Fruit fly (Drosophila melanogaster): Measurements from ENCODE around the gene CG10616.
A peak's percentile ranks its signal among the peaks of the same experiment; 100 is the strongest.

Gene CG10616

DNA sequence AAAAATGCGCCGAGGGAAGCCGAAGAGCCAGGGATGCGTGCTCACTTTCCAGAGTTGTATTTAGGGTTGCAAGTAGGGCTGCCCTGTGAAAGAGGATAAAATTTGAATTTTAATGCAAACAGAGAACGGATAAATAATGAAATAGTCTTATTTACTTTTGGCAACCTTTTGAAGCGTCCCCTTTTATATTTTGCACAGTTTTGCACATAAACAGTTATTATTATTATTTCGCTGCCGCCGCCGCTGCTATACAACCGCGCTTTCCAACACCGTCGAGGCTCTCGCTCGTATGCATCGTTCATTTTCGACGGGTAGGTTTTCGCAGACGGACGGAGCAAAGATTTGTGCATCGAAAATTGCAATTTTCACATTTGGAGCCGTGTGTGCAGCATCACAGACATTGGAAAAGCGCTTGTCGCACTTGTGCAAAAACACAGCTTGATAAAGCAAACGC lies 43.3 kb downstream of the CG10616 start, which contains the start of the genes sti and tral (continued):
- TF ChIP-seq CG8290 (GFP tag; optimal IDR thresholded peaks at IDR 0.05) (peak; percentile 84), CG8290 (tag; optimal IDR thresholded peaks at IDR 0.05) (peak; percentile 54 to 75), pb (GFP tag; optimal IDR thresholded peaks at IDR 0.05) (peak; percentile 73), CG9437 (GFP tag; optimal IDR thresholded peaks at IDR 0.05) (peak; percentile 61), corto (GFP tag; optimal IDR thresholded peaks at IDR 0.05) (peak; percentile 81), CG4360 (GFP tag; IDR thresholded peaks at IDR 0.05) (peak; percentile 18; the same call in 1 of the 2 replicates), CG6689 (GFP tag; IDR thresholded peaks at IDR 0.05) (peak; percentile 87), CG9817 (tag; optimal IDR thresholded peaks at IDR 0.05) (peak; percentile 92), CG31224 (GFP tag; IDR thresholded peaks at IDR 0.05) (peak; percentile 83), CG14050 (GFP tag; IDR thresholded peaks at IDR 0.05) (peak; percentile 60; the same call in 2 of the 3 replicates), Spps (tag; optimal IDR thresholded peaks at IDR 0.05) (peak; percentile 70), Max (GFP tag; optimal IDR thresholded peaks at IDR 0.05) (peak; percentile 88), mld (GFP tag; IDR thresholded peaks at IDR 0.05; ENCODE audit: partially characterized antibody) (no peak), kni (GFP tag; optimal IDR thresholded peaks at IDR 0.05) (peak; percentile 83), HmgZ (tag; optimal IDR thresholded peaks at IDR 0.05) (peak; percentile 95), slbo (GFP tag; IDR thresholded peaks at IDR 0.05) (peak; percentile 94), sqz (GFP tag; optimal IDR thresholded peaks at IDR 0.05) (peak; percentile 79), YL-1 (GFP tag; optimal IDR thresholded peaks at IDR 0.05) (peak; percentile 95), CG18599 (GFP tag; optimal IDR thresholded peaks at IDR 0.05) (peak; percentile 93), Kr (GFP tag; optimal IDR thresholded peaks at IDR 0.05) (no peak), Antp (GFP tag; optimal IDR thresholded peaks at IDR 0.05) (peak; percentile 96), Dip2 (GFP tag; IDR thresholded peaks at IDR 0.05) (no peak), Dll (GFP tag; IDR thresholded peaks at IDR 0.05; ENCODE audit: partially characterized antibody) (peak; percentile 31; the same call in 2 of the 4 replicates), NC2α (GFP tag; optimal IDR thresholded peaks at IDR 0.05) (peak; percentile 89), gt (GFP tag; IDR thresholded peaks at IDR 0.05) (peak; percentile 60; the same call in 1 of the 2 replicates), Lpt (GFP tag; optimal IDR thresholded peaks at IDR 0.05) (no peak), CG10543 (GFP tag; optimal IDR thresholded peaks at IDR 0.05) (peak; percentile 96), wdn (GFP tag; IDR thresholded peaks at IDR 0.05) (peak; percentile 64), CG10274 (GFP tag; optimal IDR thresholded peaks at IDR 0.05) (peak; percentile 61), Doc3 (GFP tag; IDR thresholded peaks at IDR 0.05; ENCODE audit: partially characterized antibody) (no peak), CG11695 (GFP tag; IDR thresholded peaks at IDR 0.05) (peak; percentile 68; the same call in 2 of the 3 replicates), CG10267 (tag; optimal IDR thresholded peaks at IDR 0.05) (peak; percentile 99), CG7839 (tag; optimal IDR thresholded peaks at IDR 0.05) (peak; percentile 75), CG10147 (GFP tag; optimal IDR thresholded peaks at IDR 0.05) (peak; percentile 82), Drgx (GFP tag; IDR thresholded peaks at IDR 0.05) (peak; percentile 49), CG6254 (GFP tag; optimal IDR thresholded peaks at IDR 0.05) (peak; percentile 71), sim (GFP tag; IDR thresholded peaks at IDR 0.05) (no peak; the same call in 1 of the 2 replicates), jing (GFP tag; optimal IDR thresholded peaks at IDR 0.05) (peak; percentile 64), Stat92E (GFP tag; optimal IDR thresholded peaks at IDR 0.05) (peak in 1 of 3 experiments; percentile 2), vfl (GFP tag; optimal IDR thresholded peaks at IDR 0.05) (peak; percentile 93), Elba2 (GFP tag; optimal IDR thresholded peaks at IDR 0.05) (peak; percentile 65), CG4854 (GFP tag; optimal IDR thresholded peaks at IDR 0.05) (peak; percentile 88), scrt (GFP tag; optimal IDR thresholded peaks at IDR 0.05) (peak; percentile 68), cad (GFP tag; optimal IDR thresholded peaks at IDR 0.05) (no peak), CG8281 (tag; optimal IDR thresholded peaks at IDR 0.05) (peak; percentile 48), CG1792 (GFP tag; optimal IDR thresholded peaks at IDR 0.05) (peak; percentile 84), CG2202 (tag; optimal IDR thresholded peaks at IDR 0.05) (peak; percentile 72), CG31388 (GFP tag; optimal IDR thresholded peaks at IDR 0.05) (peak; percentile 86), Doc2 (GFP tag; IDR thresholded peaks at IDR 0.05) (no peak; the same call in 1 of the 2 replicates), CG12391 (tag; optimal IDR thresholded peaks at IDR 0.05) (peak; percentile 90)
